Worm (Caenorhabditis elegans) whole organism, L4/young adult: ENCODE results near the gene gst-34.

Experiments used
- W03F9.2 ChIP-seq: fragments of 150-350 bp; optimal IDR thresholded peaks from 2 replicates; lab custom pipeline; 2014; ENCODE audit warnings: missing biosample characterization, missing genetic modification characterization
- dao-5 ChIP-seq: sonication (generic microtip); optimal IDR thresholded peaks from 2 replicates; lab custom pipeline; 2016; ENCODE audit warnings: missing genotype, missing genetic modification characterization, moderate library complexity, missing compliant biosample characterization
- him-1 ChIP-seq: sonication (generic microtip); optimal IDR thresholded peaks from 2 replicates; lab custom pipeline; 2016; ENCODE audit warnings: missing genotype, missing genetic modification reagents, missing genetic modification characterization, missing compliant biosample characterization

DNA sequence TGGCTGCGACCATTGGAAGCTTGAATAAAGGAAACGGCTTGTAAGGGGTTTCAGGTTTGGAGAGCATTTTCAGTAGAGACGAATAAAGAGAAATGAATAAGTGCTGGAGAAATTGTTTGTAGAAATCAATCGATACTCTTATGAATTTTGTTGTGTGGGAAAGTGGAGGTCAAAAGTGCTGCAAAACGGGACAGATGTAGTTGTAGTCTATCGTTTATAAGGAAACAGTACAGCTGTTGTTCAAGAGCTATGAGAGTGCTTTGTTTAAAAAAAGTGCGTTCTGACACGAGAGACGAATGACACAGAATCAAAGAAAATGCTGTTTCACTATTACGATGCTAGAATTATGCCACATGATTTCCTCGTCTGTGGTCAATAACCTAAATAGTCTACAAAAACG, 52.5 kb downstream of the gst-34 start, which contains the start of gene Y53F4B.62:
- TF ChIP-seq W03F9.2 (tag; lab: Kevin White, UChicago) (no peak), dao-5 (tag; lab: Kevin White, UChicago) (no peak), him-1 (tag; lab: Kevin White, UChicago) (no peak)
